Fruit fly (Drosophila melanogaster): ENCODE measurements around the gene CG33177.

The CG33177 gene

dm6 chrX:15066374-15067057 lies 14.7 kb upstream of the CG33177 start, which contains the start of the genes opm and dob (continued):
- TF ChIP-seq CG11696 (GFP tag; IDR thresholded peaks at IDR 0.05) = no peak
- TF ChIP-seq CG8388 (GFP tag; optimal IDR thresholded peaks at IDR 0.05) = no peak
- no peak for TF ChIP-seq CG10654 (GFP tag; optimal IDR thresholded peaks at IDR 0.05)
- no peak for TF ChIP-seq CG4820 (GFP tag; optimal IDR thresholded peaks at IDR 0.05)
- no peak for TF ChIP-seq so (GFP tag; IDR thresholded peaks at IDR 0.05)
- TF ChIP-seq schlank (tag; optimal IDR thresholded peaks at IDR 0.05) = no peak
- no peak for TF ChIP-seq Dfd (GFP tag; optimal IDR thresholded peaks at IDR 0.05)
- TF ChIP-seq CG17385 (GFP tag; optimal IDR thresholded peaks at IDR 0.05) = peak; percentile 30
- no peak for TF ChIP-seq CG13624 (GFP tag; optimal IDR thresholded peaks at IDR 0.05)
- no peak for TF ChIP-seq pros (GFP tag; optimal IDR thresholded peaks at IDR 0.05)
- TF ChIP-seq Usf (GFP tag; optimal IDR thresholded peaks at IDR 0.05) = no peak
- TF ChIP-seq E2f1 (GFP tag; IDR thresholded peaks at IDR 0.05) = no peak
- TF ChIP-seq CG3407 (GFP tag; optimal IDR thresholded peaks at IDR 0.05) = no peak
- TF ChIP-seq CG2116 (GFP tag; optimal IDR thresholded peaks at IDR 0.05) = peak; percentile 42
- no peak for TF ChIP-seq chif (GFP tag; optimal IDR thresholded peaks at IDR 0.05)
- no peak for TF ChIP-seq CG2129 (GFP tag; IDR thresholded peaks at IDR 0.05; ENCODE audit: partially characterized antibody)
- TF ChIP-seq h (optimal IDR thresholded peaks at IDR 0.05) = no peak
- TF ChIP-seq en (GFP tag; optimal IDR thresholded peaks at IDR 0.05) = no peak
- TF ChIP-seq tx (GFP tag; optimal IDR thresholded peaks at IDR 0.05) = no peak
- no peak for TF ChIP-seq Hmr (GFP tag; optimal IDR thresholded peaks at IDR 0.05)
- TF ChIP-seq CG3726 (GFP tag; IDR thresholded peaks at IDR 0.05) = no peak
- TF ChIP-seq CG18262 (tag; optimal IDR thresholded peaks at IDR 0.05) = peak; percentile 37
- no peak for TF ChIP-seq ewg (GFP tag; optimal IDR thresholded peaks at IDR 0.05)
- no peak for TF ChIP-seq caup (GFP tag; optimal IDR thresholded peaks at IDR 0.05; ENCODE audit: severe bottlenecking)
- no peak for TF ChIP-seq ssp (GFP tag; IDR thresholded peaks at IDR 0.05)
- no peak for TF ChIP-seq CG33213 (GFP tag; optimal IDR thresholded peaks at IDR 0.05)
- no peak for TF ChIP-seq dan (GFP tag; IDR thresholded peaks at IDR 0.05)
- peak; percentile 67 for TF ChIP-seq CG9797 (GFP tag; optimal IDR thresholded peaks at IDR 0.05)
- peak; percentile 33 for TF ChIP-seq CG2712 (tag; optimal IDR thresholded peaks at IDR 0.05)
- TF ChIP-seq amos (GFP tag; IDR thresholded peaks at IDR 0.05; ENCODE audit: partially characterized antibody) = no peak
- no peak for TF ChIP-seq Dbx (GFP tag; IDR thresholded peaks at IDR 0.05)
- no peak for TF ChIP-seq Hr39 (optimal IDR thresholded peaks at IDR 0.05)
- TF ChIP-seq Atf-2 (GFP tag; optimal IDR thresholded peaks at IDR 0.05) = no peak
- TF ChIP-seq gce (GFP tag; IDR thresholded peaks at IDR 0.05) = no peak
- TF ChIP-seq NFAT (GFP tag; IDR thresholded peaks at IDR 0.05) = no peak
- no peak for TF ChIP-seq gcm2 (GFP tag; optimal IDR thresholded peaks at IDR 0.05)
- peak; percentile 54 for TF ChIP-seq grau (tag; optimal IDR thresholded peaks at IDR 0.05)
- TF ChIP-seq YL-1 (GFP tag; optimal IDR thresholded peaks at IDR 0.05) = no peak
- no peak for TF ChIP-seq nau (GFP tag; optimal IDR thresholded peaks at IDR 0.05)
- peak; percentile 81 for TF ChIP-seq E2f2 (GFP tag; IDR thresholded peaks at IDR 0.05)
- TF ChIP-seq pzg (GFP tag; optimal IDR thresholded peaks at IDR 0.05) = peak; percentile 63
- peak; percentile 67 for TF ChIP-seq CoRest (tag; optimal IDR thresholded peaks at IDR 0.05)
- no peak for TF ChIP-seq fd3F (GFP tag; optimal IDR thresholded peaks at IDR 0.05)
- TF ChIP-seq CG8944 (GFP tag; optimal IDR thresholded peaks at IDR 0.05) = no peak
- TF ChIP-seq crol (GFP tag; IDR thresholded peaks at IDR 0.05) = no peak
- no peak for TF ChIP-seq danr (GFP tag; IDR thresholded peaks at IDR 0.05)
- no peak for TF ChIP-seq Gsc (GFP tag; IDR thresholded peaks at IDR 0.05)
- TF ChIP-seq CG15011 (GFP tag; optimal IDR thresholded peaks at IDR 0.05) = no peak
- no peak for TF ChIP-seq CG32532 (GFP tag; IDR thresholded peaks at IDR 0.05)
- TF ChIP-seq row (GFP tag; IDR thresholded peaks at IDR 0.05) = peak; percentile 75
- no peak for TF ChIP-seq CG17328 (GFP tag; IDR thresholded peaks at IDR 0.05)
- TF ChIP-seq Fer1 (GFP tag; optimal IDR thresholded peaks at IDR 0.05) = no peak

All from whole organism, embryonic.